Fruit fly (Drosophila melanogaster): ENCODE measurements around the gene CG33552.

CG33552 gene

DNA sequence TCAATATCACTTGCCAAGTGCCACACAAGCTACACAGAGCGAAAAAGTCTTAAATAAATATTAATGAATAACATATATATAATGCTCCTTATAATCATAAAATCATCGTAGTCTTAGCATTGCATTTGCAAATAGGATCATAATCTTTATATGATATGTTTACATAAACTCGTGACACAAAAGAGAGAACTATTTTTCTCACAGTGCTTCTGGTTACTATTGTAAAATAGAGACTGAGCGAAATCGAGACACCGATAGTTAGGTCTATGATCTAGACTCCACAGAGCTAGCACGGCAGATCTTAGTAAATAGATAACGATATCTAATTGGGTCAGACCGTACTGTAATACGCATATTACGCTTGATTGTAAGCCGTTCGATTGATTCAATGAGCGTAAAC is 27.4 kb downstream of the CG33552 start (continued):
- TF ChIP-seq CG11294 (GFP tag; IDR thresholded peaks at IDR 0.05) = no peak
- TF ChIP-seq CG1621 (tag; optimal IDR thresholded peaks at IDR 0.05) = no peak
- TF ChIP-seq CG16779 (tag; optimal IDR thresholded peaks at IDR 0.05) = no peak
- TF ChIP-seq CG3919 (GFP tag; optimal IDR thresholded peaks at IDR 0.05) = peak; percentile 36
- peak; percentile 92 for TF ChIP-seq CG15336 (GFP tag; IDR thresholded peaks at IDR 0.05)
- no peak for TF ChIP-seq CG6276 (GFP tag; optimal IDR thresholded peaks at IDR 0.05)
- TF ChIP-seq ss (GFP tag; optimal IDR thresholded peaks at IDR 0.05) = no peak
- no peak for TF ChIP-seq CG9139 (GFP tag; optimal IDR thresholded peaks at IDR 0.05)
- TF ChIP-seq Ets96B (tag; optimal IDR thresholded peaks at IDR 0.05) = peak; percentile 20
- no peak for TF ChIP-seq svp (GFP tag)
- TF ChIP-seq fd59A (GFP tag; optimal IDR thresholded peaks at IDR 0.05) = no peak
- no peak for TF ChIP-seq topi (GFP tag; optimal IDR thresholded peaks at IDR 0.05)
- TF ChIP-seq CG10669 (GFP tag; optimal IDR thresholded peaks at IDR 0.05) = no peak
- TF ChIP-seq CG8119 (GFP tag; IDR thresholded peaks at IDR 0.05) = peak; percentile 91
- TF ChIP-seq cyc (GFP tag; optimal IDR thresholded peaks at IDR 0.05) = no peak
- TF ChIP-seq CG6854 (GFP tag; optimal IDR thresholded peaks at IDR 0.05) = no peak
- no peak for TF ChIP-seq CG6792 (GFP tag; optimal IDR thresholded peaks at IDR 0.05)
- TF ChIP-seq CG7368 (GFP tag; optimal IDR thresholded peaks at IDR 0.05) = no peak

DNA sequence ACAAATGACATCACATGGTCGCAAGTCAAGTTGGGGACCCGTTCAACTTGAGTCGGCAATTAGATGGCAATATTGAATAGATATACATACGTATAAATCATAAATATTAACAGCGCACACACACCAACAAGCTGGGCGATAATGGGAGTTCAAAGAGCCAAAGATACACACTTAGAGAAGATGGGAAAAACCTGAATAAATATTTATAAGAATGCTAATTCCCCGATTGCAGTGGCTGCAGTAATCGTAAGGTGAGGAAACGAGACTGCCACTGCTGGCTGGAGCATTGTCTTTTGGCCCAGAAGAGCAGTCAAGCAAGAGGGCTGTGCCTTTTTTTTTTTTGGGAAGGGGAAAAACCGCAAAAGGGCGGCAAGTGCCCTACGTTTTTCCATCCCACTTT is 27.9 kb downstream of the CG33552 start:
- TF ChIP-seq CG10669 (GFP tag; optimal IDR thresholded peaks at IDR 0.05) (no peak), fkh (GFP tag; optimal IDR thresholded peaks at IDR 0.05) (peak; percentile 52)

DNA sequence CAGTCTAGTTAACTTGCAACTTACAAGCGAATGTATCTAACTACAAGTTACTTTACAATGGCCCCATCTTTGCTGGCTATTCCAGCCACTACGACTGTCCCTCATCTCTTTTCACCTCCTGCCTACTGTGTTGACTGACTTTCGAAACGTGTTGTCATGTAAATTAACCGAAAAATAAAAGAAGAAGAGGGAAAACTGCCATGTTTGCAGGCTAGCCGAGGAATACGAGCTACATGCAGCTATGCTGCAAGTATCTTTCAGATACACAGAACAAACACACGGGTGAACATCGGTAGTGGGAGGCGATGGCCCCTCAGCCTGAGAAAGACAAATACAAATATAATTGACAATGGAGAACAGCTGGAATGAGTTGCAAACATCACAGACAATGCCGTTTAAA is 28.4 kb downstream of the CG33552 start:
- TF ChIP-seq net (GFP tag; optimal IDR thresholded peaks at IDR 0.05) (no peak), fd59A (GFP tag; optimal IDR thresholded peaks at IDR 0.05) (no peak), CG8119 (GFP tag; IDR thresholded peaks at IDR 0.05) (0 out of 3 replicates have a peak, but pooled peaks have one; percentile 26), fkh (GFP tag; optimal IDR thresholded peaks at IDR 0.05) (peak; percentile 39), CG15336 (GFP tag; IDR thresholded peaks at IDR 0.05) (no peak), dsx (GFP tag; optimal IDR thresholded peaks at IDR 0.05; ENCODE audit: poor library complexity, severe bottlenecking) (no peak), acj6 (GFP tag; optimal IDR thresholded peaks at IDR 0.05) (no peak), CG6276 (GFP tag; optimal IDR thresholded peaks at IDR 0.05) (no peak), Eip93F (GFP tag; optimal IDR thresholded peaks at IDR 0.05) (no peak), Lpt (GFP tag; optimal IDR thresholded peaks at IDR 0.05) (no peak), Eip78C (GFP tag) (peak; percentile 29)

DNA sequence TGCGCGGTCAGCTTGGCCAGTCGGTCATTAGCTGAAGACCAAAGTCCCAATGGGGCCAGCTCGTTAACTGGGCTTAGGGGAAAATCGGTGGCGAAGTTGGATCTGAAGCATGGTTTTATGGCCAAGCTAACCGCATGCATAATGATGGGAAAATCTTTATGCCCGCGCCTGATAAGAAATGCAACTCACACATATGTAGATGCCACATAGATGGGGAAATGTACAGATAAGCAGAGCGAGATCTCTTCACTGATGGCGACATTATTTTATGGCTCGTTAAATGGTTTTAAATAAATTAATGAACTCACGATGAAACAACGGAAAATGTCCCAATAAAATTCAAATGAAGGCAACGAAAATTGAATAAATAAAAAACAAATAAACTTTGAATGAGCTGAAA is 29.6 kb downstream of the CG33552 start:
- TF ChIP-seq pdm3 (GFP tag; optimal IDR thresholded peaks at IDR 0.05) = no peak
- TF ChIP-seq dac (GFP tag; optimal IDR thresholded peaks at IDR 0.05) = no peak
- TF ChIP-seq Eip93F (GFP tag; optimal IDR thresholded peaks at IDR 0.05) = no peak
- TF ChIP-seq lz (GFP tag; optimal IDR thresholded peaks at IDR 0.05) = no peak
- TF ChIP-seq net (GFP tag; optimal IDR thresholded peaks at IDR 0.05) = no peak
- TF ChIP-seq CG11902 (GFP tag; optimal IDR thresholded peaks at IDR 0.05) = no peak
- TF ChIP-seq CG1621 (tag; optimal IDR thresholded peaks at IDR 0.05) = no peak
- TF ChIP-seq CG6792 (GFP tag; optimal IDR thresholded peaks at IDR 0.05) = no peak
- no peak for TF ChIP-seq Sox14 (GFP tag; optimal IDR thresholded peaks at IDR 0.05)

DNA sequence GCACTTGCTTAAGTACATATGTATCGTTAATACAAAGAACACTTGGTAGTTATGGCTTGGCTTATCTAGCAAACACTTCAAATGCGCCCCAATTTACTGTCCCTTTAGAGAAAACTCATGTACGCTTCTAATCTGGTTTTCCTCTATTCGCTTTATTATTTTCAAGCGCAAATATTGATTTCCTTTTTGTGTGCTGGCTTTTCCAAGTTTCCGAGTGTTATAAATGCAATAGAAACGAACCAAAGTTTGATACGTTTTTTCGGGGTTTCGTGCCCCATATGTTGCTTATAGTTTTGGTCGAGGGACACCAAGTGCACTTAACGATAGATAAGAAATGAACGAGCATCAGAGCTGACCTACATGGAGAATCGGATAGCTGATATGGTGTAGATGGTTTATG is 31.6 kb downstream of the CG33552 start:
- TF ChIP-seq fkh (GFP tag; optimal IDR thresholded peaks at IDR 0.05) (peak; percentile 51), dac (GFP tag; optimal IDR thresholded peaks at IDR 0.05) (no peak)

DNA sequence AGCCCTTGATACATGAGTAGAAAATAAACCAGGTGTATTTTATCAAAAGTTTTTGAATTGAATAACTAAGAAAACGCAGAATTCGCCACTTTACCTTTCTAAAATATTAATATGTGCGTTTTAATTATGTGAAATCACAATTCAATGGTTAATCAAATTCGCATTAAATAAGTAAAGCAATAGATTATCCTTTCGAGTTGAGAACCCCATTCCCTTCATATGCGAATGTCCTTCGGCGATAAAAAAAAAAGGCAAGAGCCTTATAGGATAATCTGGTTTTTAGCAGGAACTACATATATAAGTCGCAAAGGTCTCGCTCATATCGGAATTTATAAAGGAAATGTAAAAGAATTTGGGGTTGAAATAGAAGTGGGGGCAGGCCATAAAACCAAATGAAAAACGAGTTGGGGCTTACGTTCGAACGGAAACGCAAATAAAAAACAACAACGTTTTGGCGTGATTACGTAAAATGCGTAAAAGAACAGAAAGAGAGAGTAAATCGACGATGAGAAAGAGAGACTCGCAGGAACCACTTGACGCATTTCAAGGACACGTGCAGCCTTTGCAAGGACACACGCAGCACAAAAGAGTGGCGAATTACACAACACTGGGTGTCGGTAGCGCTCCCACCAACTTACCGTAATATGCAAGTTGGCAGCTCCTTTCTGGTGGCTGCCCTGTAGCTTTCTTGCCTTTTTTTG is 33.0 kb downstream of the CG33552 start:
- TF ChIP-seq CG11294 (GFP tag; IDR thresholded peaks at IDR 0.05) = no peak
- no peak for TF ChIP-seq CG8119 (GFP tag; IDR thresholded peaks at IDR 0.05)
- no peak for TF ChIP-seq CG10669 (GFP tag; optimal IDR thresholded peaks at IDR 0.05)

All from whole organism, prepupa.